Worm (Caenorhabditis elegans) whole organism, early embryonic: Measurements from ENCODE around the gene AC3.5.

Experiments used
- B0310.2 ChIP-seq: sonication (generic microtip); optimal IDR thresholded peaks from 2 replicates; lab custom pipeline; 2016; ENCODE audit warnings: mild to moderate bottlenecking, missing genetic modification characterization, missing compliant biosample characterization
- ama-1 ChIP-seq: fragments of 150-350 bp; optimal IDR thresholded peaks from 2 replicates; lab custom pipeline; 2014
- ceh-36 ChIP-seq: sonication (generic microtip); optimal IDR thresholded peaks from 2 replicates; lab custom pipeline; 2016; ENCODE audit warnings: missing genetic modification characterization, inconsistent platforms, missing compliant biosample characterization
- ets-7 ChIP-seq: sonication (generic microtip); optimal IDR thresholded peaks from 2 replicates; lab custom pipeline; 2016; ENCODE audit warnings: missing genotype, missing genetic modification characterization, missing compliant biosample characterization
- hmbx-1 ChIP-seq: sonication (generic microtip); optimal IDR thresholded peaks from 2 replicates; lab custom pipeline; 2016; ENCODE audit warnings: mild to moderate bottlenecking, missing genetic modification characterization, missing compliant biosample characterization

- no peak for TF ChIP-seq ama-1
- no peak for TF ChIP-seq ets-7 (tag; lab: Kevin White, UChicago)
- no peak for TF ChIP-seq hmbx-1
- no peak for TF ChIP-seq ceh-36 (tag; lab: Kevin White, UChicago)
- TF ChIP-seq B0310.2 (tag; lab: Kevin White, UChicago) = no peak
Measured at ce11 chrV:10423511-10423910, 35.2 kb downstream of the AC3.5 start.
